Fruit fly (Drosophila melanogaster): Measurements from ENCODE around the gene CG5447.

dm6 chr3R:26500355-26500754 is 48.0 kb downstream of the CG5447 start:
- TF ChIP-seq CTCF (optimal IDR thresholded peaks at IDR 0.05) = no peak
- TF ChIP-seq CG8478 (optimal IDR thresholded peaks at IDR 0.05) = no peak
